Fruit fly (Drosophila melanogaster) whole organism, embryonic: ENCODE data around the gene HUWE1.
A peak's percentile ranks its signal among the peaks of the same experiment; 100 is the strongest.

Experiments
- CG10565 ChIP-seq: fragments of 200-800 bp; sonication (Bioruptor generic); optimal IDR thresholded peaks from 3 replicates; lab custom pipeline; 2016; ENCODE audit warnings: missing biosample characterization, mild to moderate bottlenecking, missing genetic modification characterization
- CG12071 ChIP-seq: fragments of 200-800 bp; sonication (Bioruptor generic); optimal IDR thresholded peaks from 3 replicates; lab custom pipeline; 2018; ENCODE audit warnings: missing biosample characterization, mild to moderate bottlenecking, missing genetic modification characterization
- CG12104 ChIP-seq: fragments of 200-800 bp; sonication (Bioruptor generic); optimal IDR thresholded peaks from 3 replicates; lab custom pipeline; 2016; ENCODE audit warnings: missing biosample characterization, missing genetic modification characterization
- CG12155 ChIP-seq: fragments of 200-800 bp; sonication (Bioruptor generic); optimal IDR thresholded peaks from 3 replicates; lab custom pipeline; 2016; ENCODE audit warnings: missing biosample characterization, missing genetic modification characterization
- CG13624 ChIP-seq: fragments of 200-800 bp; sonication (Bioruptor generic); optimal IDR thresholded peaks from 2 replicates; lab custom pipeline; 2016; ENCODE audit warnings: missing biosample characterization, missing genetic modification characterization
- CG17328 ChIP-seq: fragments of 200-800 bp; sonication (Bioruptor generic); IDR thresholded peaks from 2 replicates; pipeline ENCODE4 v1.3.6; 2022; ENCODE audit warnings: missing biosample characterization, missing genetic modification characterization
- CG17912 ChIP-seq: fragments of 200-800 bp; sonication (Bioruptor generic); optimal IDR thresholded peaks from 2 replicates; lab custom pipeline; 2018; ENCODE audit warnings: missing biosample characterization, mild to moderate bottlenecking, missing genetic modification characterization
- CG31365 ChIP-seq: fragments of 200-800 bp; sonication (Bioruptor generic); optimal IDR thresholded peaks from 2 replicates; lab custom pipeline; 2018; ENCODE audit warnings: missing biosample characterization, mild to moderate bottlenecking, missing genetic modification characterization
- CG34224 ChIP-seq: fragments of 200-800 bp; sonication (Bioruptor generic); IDR thresholded peaks from 3 replicates; pipeline ENCODE4 v1.3.6; 2022; ENCODE audit warnings: missing biosample characterization, missing genetic modification characterization; ENCODE audit not compliant: partially characterized antibody
- CG4424 ChIP-seq: fragments of 200-800 bp; sonication (Bioruptor generic); optimal IDR thresholded peaks from 3 replicates; lab custom pipeline; 2016; ENCODE audit warnings: missing biosample characterization, missing genetic modification characterization
- CG4617 ChIP-seq: fragments of 200-800 bp; sonication (Bioruptor generic); optimal IDR thresholded peaks from 3 replicates; lab custom pipeline; 2016; ENCODE audit warnings: missing biosample characterization, missing genetic modification characterization, borderline replicate concordance
- CG4730 ChIP-seq: fragments of 200-800 bp; sonication (Bioruptor generic); IDR thresholded peaks from 2 replicates; pipeline ENCODE4 v1.3.6; 2022; ENCODE audit warnings: missing biosample characterization, missing genetic modification characterization
- CG9797 ChIP-seq: fragments of 200-800 bp; sonication (Bioruptor generic); optimal IDR thresholded peaks from 3 replicates; lab custom pipeline; 2018; ENCODE audit warnings: missing biosample characterization, mild to moderate bottlenecking, missing genetic modification characterization
- CG9932 ChIP-seq: fragments of 200-800 bp; sonication (Bioruptor generic); IDR thresholded peaks from 2 replicates; pipeline ENCODE4 v1.3.6; 2022; ENCODE audit warnings: missing biosample characterization, missing genetic modification characterization
- CHES-1-like ChIP-seq: fragments of 200-800 bp; sonication (Bioruptor generic); optimal IDR thresholded peaks from 2 replicates; lab custom pipeline; 2016; ENCODE audit warnings: missing biosample characterization, missing genetic modification characterization
- CoRest ChIP-seq: fragments of 200-800 bp; sonication (Bioruptor generic); optimal IDR thresholded peaks from 3 replicates; lab custom pipeline; 2018; ENCODE audit warnings: missing biosample characterization, mild to moderate bottlenecking, missing genetic modification characterization, moderate library complexity
- Dad ChIP-seq: fragments of 200-800 bp; sonication (Bioruptor generic); optimal IDR thresholded peaks from 3 replicates; lab custom pipeline; 2016; ENCODE audit warnings: missing biosample characterization, missing genetic modification characterization
- Elba2 ChIP-seq: fragments of 200-800 bp; sonication (Bioruptor generic); optimal IDR thresholded peaks from 3 replicates; lab custom pipeline; 2016; ENCODE audit warnings: missing biosample characterization, missing genetic modification characterization
- HLH3B ChIP-seq: fragments of 200-800 bp; sonication (Bioruptor generic); IDR thresholded peaks from 2 replicates; pipeline ENCODE4 v1.3.6; 2022; ENCODE audit warnings: missing biosample characterization, missing genetic modification characterization
- Hr78 ChIP-seq, 2 experiments: fragments of 200-800 bp in 1 of 2; fragments of >200 bp in 1 of 2; sonication (Bioruptor generic) in 1 of 2; optimal IDR thresholded peaks; 2 replicates each; lab custom pipeline; 2017 to 2019; ENCODE audit warnings: missing biosample characterization in 2 of 2, missing genetic modification characterization in 2 of 2, mild to moderate bottlenecking in 1 of 2, moderate library complexity in 1 of 2
- MESR4 ChIP-seq: fragments of 200-800 bp; sonication (Bioruptor generic); optimal IDR thresholded peaks from 2 replicates; lab custom pipeline; 2018; ENCODE audit warnings: missing biosample characterization, mild to moderate bottlenecking, missing genetic modification characterization, moderate library complexity
- Scr ChIP-seq: fragments of 200-800 bp; sonication (Bioruptor generic); IDR thresholded peaks from 2 replicates; pipeline ENCODE4 v1.3.6; 2022; ENCODE audit warnings: missing biosample characterization, missing genetic modification characterization; ENCODE audit not compliant: partially characterized antibody
- Sin3A ChIP-seq: fragments of >200 bp; optimal IDR thresholded peaks from 2 replicates; lab custom pipeline; 2018
- Vsx1 ChIP-seq: fragments of 200-800 bp; sonication (Bioruptor generic); optimal IDR thresholded peaks from 2 replicates; lab custom pipeline; 2017; ENCODE audit warnings: missing biosample characterization, mild to moderate bottlenecking, missing genetic modification characterization, missing genetic modification reagents
- al ChIP-seq: fragments of 200-800 bp; sonication (Bioruptor generic); IDR thresholded peaks from 2 replicates; pipeline ENCODE4 v1.3.6; 2022; ENCODE audit warnings: missing biosample characterization, missing genetic modification characterization
- amos ChIP-seq: fragments of 200-800 bp; sonication (Bioruptor generic); IDR thresholded peaks from 2 replicates; pipeline ENCODE4 v1.3.6; 2022; ENCODE audit warnings: missing biosample characterization, missing genetic modification characterization; ENCODE audit not compliant: partially characterized antibody
- ase ChIP-seq: fragments of 200-800 bp; sonication (Bioruptor generic); IDR thresholded peaks from 3 replicates; pipeline ENCODE4 v1.3.6; 2022; ENCODE audit warnings: missing biosample characterization, missing genetic modification characterization
- bab2 ChIP-seq: fragments of 200-800 bp; sonication (Bioruptor generic); optimal IDR thresholded peaks from 2 replicates; lab custom pipeline; 2016; ENCODE audit warnings: missing biosample characterization, missing genetic modification characterization
- bbx ChIP-seq: fragments of 200-800 bp; sonication (Bioruptor generic); IDR thresholded peaks from 2 replicates; pipeline ENCODE4 v1.3.6; 2022; ENCODE audit warnings: missing biosample characterization, missing genetic modification characterization; ENCODE audit not compliant: partially characterized antibody
- croc ChIP-seq: fragments of 200-800 bp; sonication (Bioruptor generic); conservative IDR thresholded peaks from 3 replicates; pipeline ENCODE4 v1.3.6; 2022; ENCODE audit warnings: missing biosample characterization, missing genetic modification characterization
- danr ChIP-seq: fragments of 200-800 bp; sonication (Bioruptor generic); IDR thresholded peaks from 2 replicates; pipeline ENCODE4 v1.3.6; 2022; ENCODE audit warnings: missing biosample characterization, missing genetic modification characterization
- dm ChIP-seq: fragments of 200-800 bp; sonication (Bioruptor generic); optimal IDR thresholded peaks from 3 replicates; lab custom pipeline; 2016; ENCODE audit warnings: missing biosample characterization, missing genetic modification characterization
- gcm ChIP-seq: fragments of 200-800 bp; sonication (Bioruptor generic); optimal IDR thresholded peaks from 2 replicates; lab custom pipeline; 2019; ENCODE audit warnings: missing biosample characterization, mild to moderate bottlenecking, missing genetic modification characterization, moderate library complexity
- gsb ChIP-seq: fragments of 200-800 bp; sonication (Bioruptor generic); IDR thresholded peaks from 2 replicates; pipeline ENCODE4 v1.3.6; 2022; ENCODE audit warnings: missing biosample characterization, missing genetic modification characterization
- h ChIP-seq: fragments of >200 bp; optimal IDR thresholded peaks from 2 replicates; lab custom pipeline; 2017
- inv ChIP-seq: fragments of 200-800 bp; sonication (Bioruptor generic); IDR thresholded peaks from 2 replicates; pipeline ENCODE4 v1.3.6; 2022; ENCODE audit warnings: missing biosample characterization, missing genetic modification characterization; ENCODE audit not compliant: partially characterized antibody
- kay ChIP-seq: fragments of 200-800 bp; sonication (Bioruptor generic); optimal IDR thresholded peaks from 2 replicates; lab custom pipeline; 2016; ENCODE audit warnings: missing biosample characterization, missing genetic modification characterization
- knrl ChIP-seq: fragments of 200-800 bp; sonication (Bioruptor generic); IDR thresholded peaks from 3 replicates; pipeline ENCODE4 v1.3.6; 2022; ENCODE audit warnings: missing biosample characterization, missing genetic modification characterization; ENCODE audit not compliant: partially characterized antibody
- maf-S ChIP-seq: fragments of 200-800 bp; sonication (Bioruptor generic); optimal IDR thresholded peaks from 2 replicates; lab custom pipeline; 2016; ENCODE audit warnings: missing biosample characterization, missing genetic modification characterization
- mld ChIP-seq: fragments of 200-800 bp; sonication (Bioruptor generic); IDR thresholded peaks from 3 replicates; pipeline ENCODE4 v1.3.6; 2022; ENCODE audit warnings: missing biosample characterization, missing genetic modification characterization; ENCODE audit not compliant: partially characterized antibody
- pb ChIP-seq: fragments of 200-800 bp; sonication (Bioruptor generic); optimal IDR thresholded peaks from 3 replicates; lab custom pipeline; 2016; ENCODE audit warnings: missing biosample characterization, missing genetic modification characterization
- prd ChIP-seq, 3 experiments: fragments of >200 bp in 2 of 3; fragments of 200-800 bp in 1 of 3; sonication (Bioruptor generic) in 1 of 3; optimal IDR thresholded peaks in 2 of 3; IDR thresholded peaks in 1 of 3; 2 replicates in 2 of 3; 3 replicates in 1 of 3; pipeline versions ENCODE4 v1.3.6 to Lab custom; 2017 to 2022; ENCODE audit warnings: missing biosample characterization in 1 of 3, missing genetic modification characterization in 1 of 3
- repo ChIP-seq: fragments of 200-800 bp; sonication (Bioruptor generic); optimal IDR thresholded peaks from 2 replicates; lab custom pipeline; 2016; ENCODE audit warnings: missing biosample characterization, missing genetic modification characterization
- row ChIP-seq: fragments of 200-800 bp; sonication (Bioruptor generic); IDR thresholded peaks from 3 replicates; pipeline ENCODE4 v1.3.6; 2022; ENCODE audit warnings: missing biosample characterization, missing genetic modification characterization
- seq ChIP-seq: fragments of 200-800 bp; sonication (Bioruptor generic); IDR thresholded peaks from 2 replicates; pipeline ENCODE4 v1.3.6; 2022; ENCODE audit warnings: missing biosample characterization, missing genetic modification characterization
- slbo ChIP-seq: fragments of 200-800 bp; sonication (Bioruptor generic); IDR thresholded peaks from 2 replicates; pipeline ENCODE4 v1.3.6; 2022; ENCODE audit warnings: missing biosample characterization, missing genetic modification characterization
- sob ChIP-seq: fragments of 200-800 bp; sonication (Bioruptor generic); IDR thresholded peaks from 2 replicates; pipeline ENCODE4 v1.3.6; 2022; ENCODE audit warnings: missing biosample characterization, missing genetic modification characterization
- tio ChIP-seq: fragments of 200-800 bp; sonication (Bioruptor generic); optimal IDR thresholded peaks from 2 replicates; lab custom pipeline; 2017; ENCODE audit warnings: missing biosample characterization, missing genetic modification characterization, inconsistent platforms
- zen ChIP-seq: fragments of 200-800 bp; sonication (Bioruptor generic); optimal IDR thresholded peaks from 3 replicates; lab custom pipeline; 2018; ENCODE audit warnings: missing biosample characterization, mild to moderate bottlenecking, missing genetic modification characterization, moderate library complexity

The HUWE1 gene

dm6 chrX:15745905-15746681 lies 33.7 kb downstream of the HUWE1 start, which contains the start of the genes CG8944 and CCT6 (continued):
- TF ChIP-seq bab2 (GFP tag; lab: Kevin White, UChicago) (no peak), CG17328 (GFP tag; lab: Robert Waterston, UW) (no peak), CG9932 (GFP tag; lab: Robert Waterston, UW) (peak; percentile 71), CG4730 (GFP tag; lab: Robert Waterston, UW) (no peak), inv (GFP tag; lab: Robert Waterston, UW) (0 out of 2 replicates have a peak, but pooled peaks have one; percentile 33), tio (no peak), CG4424 (GFP tag; lab: Kevin White, UChicago) (peak; percentile 1), Scr (GFP tag; lab: Robert Waterston, UW) (peak; percentile 57), Hr78 (GFP tag; optimal IDR thresholded peaks at IDR 0.05; lab: Kevin White, UChicago) (no peak), HLH3B (GFP tag; lab: Robert Waterston, UW) (no peak), CG12071 (no peak), CoRest (peak; percentile 45), CG34224 (GFP tag; lab: Robert Waterston, UW) (0 out of 3 replicates have a peak, but pooled peaks have one; percentile 24), Dad (no peak), amos (peak; percentile 49), gcm (no peak), CG12155 (GFP tag; lab: Kevin White, UChicago) (no peak), danr (GFP tag; lab: Robert Waterston, UW) (no peak), seq (GFP tag; lab: Robert Waterston, UW) (no peak), gsb (GFP tag; lab: Robert Waterston, UW) (no peak), repo (GFP tag; lab: Kevin White, UChicago) (no peak), knrl (GFP tag; lab: Robert Waterston, UW) (0 out of 3 replicates have a peak, but pooled peaks have one; percentile 42), CG31365 (tag; lab: Kevin White, UChicago) (no peak), Elba2 (GFP tag; lab: Kevin White, UChicago) (no peak), zen (no peak), CG12104 (GFP tag; lab: Kevin White, UChicago) (no peak), croc (GFP tag; lab: Robert Waterston, UW) (no peak), bbx (peak; percentile 44; the same call in 1 of the 2 replicates), row (GFP tag; lab: Robert Waterston, UW) (peak; percentile 77), maf-S (GFP tag; lab: Kevin White, UChicago) (no peak)

- TF ChIP-seq ase = no peak
- TF ChIP-seq dm (GFP tag; lab: Kevin White, UChicago) = peak; percentile 42
- TF ChIP-seq al (GFP tag; lab: Robert Waterston, UW) = no peak
- TF ChIP-seq Vsx1 (GFP tag; lab: Kevin White, UChicago) = no peak
- no peak for TF ChIP-seq sob
- no peak for TF ChIP-seq slbo (GFP tag; lab: Robert Waterston, UW)
- TF ChIP-seq CG4617 (GFP tag; lab: Kevin White, UChicago) = peak; percentile 55
- TF ChIP-seq Elba2 (GFP tag; lab: Kevin White, UChicago) = peak; percentile 69
- TF ChIP-seq CG9797 (GFP tag; lab: Kevin White, UChicago) = peak; percentile 8
- TF ChIP-seq h (lab: Kevin White, UChicago) = no peak
- TF ChIP-seq CG10565 (GFP tag; lab: Kevin White, UChicago) = no peak
- no peak for TF ChIP-seq CG17912 (GFP tag; lab: Kevin White, UChicago)
- no peak for TF ChIP-seq CHES-1-like
- peak; percentile 0 for TF ChIP-seq CG13624 (GFP tag; lab: Kevin White, UChicago)
- TF ChIP-seq kay (GFP tag; lab: Kevin White, UChicago) = peak; percentile 76
- TF ChIP-seq mld (GFP tag; lab: Robert Waterston, UW) = 0 out of 3 replicates have a peak, but pooled peaks have one; percentile 23
- peak; percentile 80 for TF ChIP-seq MESR4
- TF ChIP-seq prd (optimal IDR thresholded peaks at IDR 0.05; lab: Kevin White, UChicago) = no peak
- no peak for TF ChIP-seq prd (GFP tag; IDR thresholded peaks at IDR 0.05; lab: Robert Waterston, UW)
- TF ChIP-seq Sin3A = peak; percentile 66
- TF ChIP-seq pb (GFP tag; lab: Kevin White, UChicago) = no peak
Observed at dm6 chrX:15746682-15747196, 34.3 kb downstream of the HUWE1 start.
